Fruit fly (Drosophila melanogaster) whole organism, embryonic: Measurements from ENCODE around the gene Nepl18.
A peak's percentile ranks its signal among the peaks of the same experiment; 100 is the strongest.

Source experiments
- Adf1 ChIP-seq: fragments of 200-800 bp; sonication (Bioruptor generic); IDR thresholded peaks from 2 replicates; pipeline ENCODE4 v1.3.6; 2022; ENCODE audit warnings: missing biosample characterization, missing genetic modification characterization
- BEAF-32 ChIP-seq: fragments of 200-800 bp; sonication (Bioruptor generic); optimal IDR thresholded peaks from 3 replicates; lab custom pipeline; 2017; ENCODE audit warnings: missing biosample characterization, missing genetic modification characterization, mild to moderate bottlenecking, moderate library complexity, missing genetic modification reagents
- Bdp1 ChIP-seq: fragments of 200-800 bp; sonication (Bioruptor generic); optimal IDR thresholded peaks from 3 replicates; lab custom pipeline; 2016; ENCODE audit warnings: missing biosample characterization, missing genetic modification characterization
- CG12071 ChIP-seq: fragments of 200-800 bp; sonication (Bioruptor generic); optimal IDR thresholded peaks from 3 replicates; lab custom pipeline; 2018; ENCODE audit warnings: missing biosample characterization, mild to moderate bottlenecking, missing genetic modification characterization
- CG12299 ChIP-seq: fragments of 200-800 bp; sonication (Bioruptor generic); optimal IDR thresholded peaks from 2 replicates; lab custom pipeline; 2018; ENCODE audit warnings: missing biosample characterization, mild to moderate bottlenecking, missing genetic modification characterization
- CG12391 ChIP-seq: fragments of 200-800 bp; sonication (Bioruptor generic); optimal IDR thresholded peaks from 3 replicates; lab custom pipeline; 2018; ENCODE audit warnings: missing biosample characterization, mild to moderate bottlenecking, missing genetic modification characterization, moderate library complexity
- CG12659 ChIP-seq: fragments of 200-800 bp; sonication (Bioruptor generic); optimal IDR thresholded peaks from 3 replicates; lab custom pipeline; 2017; ENCODE audit warnings: mild to moderate bottlenecking, missing biosample characterization, missing genetic modification reagents, missing genetic modification characterization
- CG12769 ChIP-seq: fragments of 200-800 bp; sonication (Bioruptor generic); optimal IDR thresholded peaks from 2 replicates; lab custom pipeline; 2019; ENCODE audit warnings: missing biosample characterization, mild to moderate bottlenecking, missing genetic modification characterization, moderate library complexity
- CG15269 ChIP-seq: fragments of 200-800 bp; sonication (Bioruptor generic); optimal IDR thresholded peaks from 2 replicates; lab custom pipeline; 2018; ENCODE audit warnings: missing biosample characterization, mild to moderate bottlenecking, missing genetic modification characterization, moderate library complexity
- CG16779 ChIP-seq: fragments of 200-800 bp; sonication (Bioruptor generic); IDR thresholded peaks from 2 replicates; pipeline ENCODE4 v1.3.6; 2022; ENCODE audit warnings: missing biosample characterization, missing genetic modification characterization
- CG16863 ChIP-seq: fragments of 200-800 bp; sonication (Bioruptor generic); optimal IDR thresholded peaks from 3 replicates; lab custom pipeline; 2016; ENCODE audit warnings: missing biosample characterization, missing genetic modification characterization
- CG17568 ChIP-seq: fragments of 200-800 bp; sonication (Bioruptor generic); optimal IDR thresholded peaks from 2 replicates; lab custom pipeline; 2018; ENCODE audit warnings: missing biosample characterization, mild to moderate bottlenecking, missing genetic modification characterization, moderate library complexity
- CG1792 ChIP-seq: fragments of 200-800 bp; sonication (Bioruptor generic); optimal IDR thresholded peaks from 2 replicates; lab custom pipeline; 2016; ENCODE audit warnings: missing biosample characterization, missing genetic modification characterization
- CG18011 ChIP-seq: fragments of 200-800 bp; sonication (Bioruptor generic); optimal IDR thresholded peaks from 2 replicates; lab custom pipeline; 2017; ENCODE audit warnings: missing biosample characterization, missing genetic modification characterization, mild to moderate bottlenecking, moderate library complexity, missing genotype
- CG3163 ChIP-seq: fragments of 200-800 bp; sonication (Bioruptor generic); optimal IDR thresholded peaks from 3 replicates; lab custom pipeline; 2016; ENCODE audit warnings: missing biosample characterization, missing genetic modification characterization
- CG3847 ChIP-seq: fragments of 200-800 bp; sonication (Bioruptor generic); IDR thresholded peaks from 2 replicates; pipeline ENCODE4 v1.3.6; 2022; ENCODE audit warnings: missing biosample characterization, missing genetic modification characterization
- CG4282 ChIP-seq: fragments of 200-800 bp; sonication (Bioruptor generic); optimal IDR thresholded peaks from 2 replicates; lab custom pipeline; 2016; ENCODE audit warnings: missing biosample characterization, missing genetic modification characterization
- CG4404 ChIP-seq: fragments of 200-800 bp; sonication (Bioruptor generic); IDR thresholded peaks from 2 replicates; pipeline ENCODE4 v1.3.6; 2022; ENCODE audit warnings: missing biosample characterization, missing genetic modification characterization
- CG5180 ChIP-seq: fragments of 200-800 bp; sonication (Bioruptor generic); optimal IDR thresholded peaks from 3 replicates; lab custom pipeline; 2017; ENCODE audit warnings: missing biosample characterization, missing genetic modification characterization, mild to moderate bottlenecking, moderate library complexity, missing genetic modification reagents
- CG7928 ChIP-seq: fragments of 200-800 bp; sonication (Bioruptor generic); optimal IDR thresholded peaks from 2 replicates; lab custom pipeline; 2017; ENCODE audit warnings: missing biosample characterization, mild to moderate bottlenecking, missing genetic modification characterization
- CG7987 ChIP-seq: fragments of 200-800 bp; sonication (Bioruptor generic); optimal IDR thresholded peaks from 2 replicates; lab custom pipeline; 2018; ENCODE audit warnings: missing biosample characterization, mild to moderate bottlenecking, missing genetic modification characterization, moderate library complexity
- CG8359 ChIP-seq: fragments of 200-800 bp; sonication (Bioruptor generic); optimal IDR thresholded peaks from 2 replicates; lab custom pipeline; 2017; ENCODE audit warnings: missing biosample characterization, mild to moderate bottlenecking, missing genetic modification characterization, borderline replicate concordance
- CG9215 ChIP-seq: fragments of 200-800 bp; sonication (Bioruptor generic); IDR thresholded peaks from 2 replicates; pipeline ENCODE4 v1.3.6; 2022; ENCODE audit warnings: missing biosample characterization, missing genetic modification characterization
- Deaf1 ChIP-seq: fragments of 200-800 bp; optimal IDR thresholded peaks from 3 replicates; lab custom pipeline; 2019; ENCODE audit warnings: missing biosample characterization, mild to moderate bottlenecking, missing genetic modification characterization, moderate library complexity
- Dref ChIP-seq: fragments of 200-800 bp; sonication (Bioruptor generic); IDR thresholded peaks from 2 replicates; pipeline ENCODE4 v1.3.6; 2022; ENCODE audit warnings: missing biosample characterization, missing genetic modification characterization
- H2.0 ChIP-seq: fragments of 200-800 bp; sonication (Bioruptor generic); IDR thresholded peaks from 2 replicates; pipeline ENCODE4 v1.3.6; 2022; ENCODE audit warnings: missing biosample characterization, missing genetic modification characterization
- HmgD ChIP-seq: fragments of 200-800 bp; sonication (Bioruptor generic); optimal IDR thresholded peaks from 3 replicates; lab custom pipeline; 2016; ENCODE audit warnings: missing biosample characterization, missing genetic modification characterization
- Hr3 ChIP-seq: fragments of 200-800 bp; sonication (Bioruptor generic); optimal IDR thresholded peaks from 3 replicates; lab custom pipeline; 2016; ENCODE audit warnings: missing biosample characterization, missing genetic modification characterization
- Meics ChIP-seq: fragments of 200-800 bp; sonication (Bioruptor generic); optimal IDR thresholded peaks from 2 replicates; lab custom pipeline; 2017; ENCODE audit warnings: missing biosample characterization, mild to moderate bottlenecking, missing genetic modification characterization
- Myb ChIP-seq: fragments of 200-800 bp; sonication (Bioruptor generic); optimal IDR thresholded peaks from 2 replicates; lab custom pipeline; 2016; ENCODE audit warnings: missing biosample characterization, missing genetic modification characterization
- Oli ChIP-seq: fragments of 200-800 bp; sonication (Bioruptor generic); optimal IDR thresholded peaks from 2 replicates; lab custom pipeline; 2018; ENCODE audit warnings: missing biosample characterization, mild to moderate bottlenecking, missing genetic modification characterization, moderate library complexity
- Opbp ChIP-seq: fragments of 200-800 bp; sonication (Bioruptor generic); IDR thresholded peaks from 3 replicates; pipeline ENCODE4 v1.3.6; 2022; ENCODE audit warnings: missing biosample characterization, missing genetic modification characterization; ENCODE audit not compliant: partially characterized antibody
- TFAM ChIP-seq: fragments of 200-800 bp; sonication (Bioruptor generic); optimal IDR thresholded peaks from 2 replicates; lab custom pipeline; 2017; ENCODE audit warnings: missing biosample characterization, missing genetic modification characterization, inconsistent platforms
- ab ChIP-seq: fragments of 200-800 bp; sonication (Bioruptor generic); optimal IDR thresholded peaks from 2 replicates; lab custom pipeline; 2016; ENCODE audit warnings: missing biosample characterization, missing genetic modification characterization
- ac ChIP-seq: fragments of 200-800 bp; sonication (Bioruptor generic); optimal IDR thresholded peaks from 3 replicates; lab custom pipeline; 2017; ENCODE audit warnings: missing biosample characterization, mild to moderate bottlenecking, missing genetic modification characterization
- al ChIP-seq: fragments of 200-800 bp; sonication (Bioruptor generic); IDR thresholded peaks from 2 replicates; pipeline ENCODE4 v1.3.6; 2022; ENCODE audit warnings: missing biosample characterization, missing genetic modification characterization
- amos ChIP-seq: fragments of 200-800 bp; sonication (Bioruptor generic); IDR thresholded peaks from 2 replicates; pipeline ENCODE4 v1.3.6; 2022; ENCODE audit warnings: missing biosample characterization, missing genetic modification characterization; ENCODE audit not compliant: partially characterized antibody
- ara ChIP-seq: fragments of 200-800 bp; sonication (Bioruptor generic); IDR thresholded peaks from 2 replicates; pipeline ENCODE4 v1.3.6; 2022; ENCODE audit warnings: missing biosample characterization, missing genetic modification characterization
- ash1 ChIP-seq: fragments of 200-800 bp; sonication (Bioruptor generic); optimal IDR thresholded peaks from 2 replicates; lab custom pipeline; 2018; ENCODE audit warnings: missing biosample characterization, mild to moderate bottlenecking, missing genetic modification characterization
- ato ChIP-seq: fragments of 200-800 bp; sonication (Bioruptor generic); IDR thresholded peaks from 2 replicates; pipeline ENCODE4 v1.3.6; 2022; ENCODE audit warnings: missing biosample characterization, missing genetic modification characterization; ENCODE audit not compliant: partially characterized antibody
- bbx ChIP-seq: fragments of 200-800 bp; sonication (Bioruptor generic); IDR thresholded peaks from 2 replicates; pipeline ENCODE4 v1.3.6; 2022; ENCODE audit warnings: missing biosample characterization, missing genetic modification characterization; ENCODE audit not compliant: partially characterized antibody
- bowl ChIP-seq: fragments of 200-800 bp; sonication (Bioruptor generic); IDR thresholded peaks from 2 replicates; pipeline ENCODE4 v1.3.6; 2022; ENCODE audit warnings: missing biosample characterization, missing genetic modification characterization
- esg ChIP-seq: fragments of 200-800 bp; sonication (Bioruptor generic); conservative IDR thresholded peaks from 2 replicates; pipeline ENCODE4 v1.3.6; 2022; ENCODE audit warnings: missing biosample characterization, missing genetic modification characterization
- mam ChIP-seq: fragments of 200-800 bp; sonication (Bioruptor generic); optimal IDR thresholded peaks from 3 replicates; lab custom pipeline; 2016; ENCODE audit warnings: missing biosample characterization, missing genetic modification characterization
- otp ChIP-seq: fragments of 200-800 bp; sonication (Bioruptor generic); IDR thresholded peaks from 3 replicates; pipeline ENCODE4, ENCODE4 v1.3.6; 2022; ENCODE audit warnings: missing biosample characterization, missing genetic modification characterization
- pita ChIP-seq: fragments of 200-800 bp; sonication (Bioruptor generic); optimal IDR thresholded peaks from 2 replicates; lab custom pipeline; 2017; ENCODE audit warnings: missing biosample characterization, mild to moderate bottlenecking, missing genetic modification characterization
- run ChIP-seq: fragments of 200-800 bp; sonication (Bioruptor generic); optimal IDR thresholded peaks from 3 replicates; lab custom pipeline; 2018; ENCODE audit warnings: missing biosample characterization, mild to moderate bottlenecking, missing genetic modification characterization
- tx ChIP-seq: fragments of 200-800 bp; sonication (Bioruptor generic); optimal IDR thresholded peaks from 2 replicates; lab custom pipeline; 2016; ENCODE audit warnings: missing biosample characterization, missing genetic modification characterization
- unpg ChIP-seq: fragments of 200-800 bp; sonication (Bioruptor generic); optimal IDR thresholded peaks from 3 replicates; lab custom pipeline; 2018; ENCODE audit warnings: missing biosample characterization, mild to moderate bottlenecking, missing genetic modification characterization, moderate library complexity

Nepl18 gene

dm6 chr3R:28831626-28832267 is 43.7 kb upstream of the Nepl18 start, which contains the start of gene WASp (continued):
- TF ChIP-seq pita (GFP tag; lab: Kevin White, UChicago) (no peak), CG15269 (tag; lab: Kevin White, UChicago) (no peak), TFAM (GFP tag; lab: Kevin White, UChicago) (no peak), bowl (peak; percentile 40; the same call in 1 of the 2 replicates), Hr3 (peak; percentile 37), Myb (GFP tag; lab: Kevin White, UChicago) (peak; percentile 91), CG9215 (GFP tag; lab: Robert Waterston, UW) (no peak), esg (no peak), ab (no peak), Oli (tag; lab: Kevin White, UChicago) (peak; percentile 47), CG16779 (no peak), CG3163 (GFP tag; lab: Kevin White, UChicago) (peak; percentile 70), Dref (peak; percentile 80), al (GFP tag; lab: Robert Waterston, UW) (peak; percentile 30; the same call in 1 of the 2 replicates), CG17568 (GFP tag; lab: Kevin White, UChicago) (no peak), mam (GFP tag; lab: Kevin White, UChicago) (peak; percentile 64), Bdp1 (peak; percentile 44), unpg (GFP tag; lab: Kevin White, UChicago) (peak; percentile 79), CG4404 (GFP tag; lab: Robert Waterston, UW) (no peak), ash1 (peak; percentile 51), run (peak; percentile 59), CG12071 (GFP tag; lab: Kevin White, UChicago) (peak; percentile 71), CG12299 (peak; percentile 39), Deaf1 (tag; lab: Kevin White, UChicago) (no peak), BEAF-32 (GFP tag; lab: Kevin White, UChicago) (peak; percentile 73), CG7928 (no peak), CG7987 (GFP tag; lab: Kevin White, UChicago) (peak; percentile 86), Meics (GFP tag; lab: Kevin White, UChicago) (peak; percentile 78), CG12391 (tag; lab: Kevin White, UChicago) (peak; percentile 73), CG1792 (GFP tag; lab: Kevin White, UChicago) (no peak), H2.0 (GFP tag; lab: Robert Waterston, UW) (peak; percentile 66), Opbp (GFP tag; lab: Robert Waterston, UW) (peak; percentile 75; the same call in 2 of the 3 replicates), CG16863 (GFP tag; lab: Kevin White, UChicago) (peak; percentile 73), CG12769 (tag; lab: Kevin White, UChicago) (no peak), CG5180 (GFP tag; lab: Kevin White, UChicago) (no peak), ac (GFP tag; lab: Kevin White, UChicago) (no peak), CG8359 (GFP tag; lab: Kevin White, UChicago) (peak; percentile 30), ara (GFP tag; lab: Robert Waterston, UW) (no peak), Adf1 (GFP tag; lab: Robert Waterston, UW) (no peak), CG4282 (GFP tag; lab: Kevin White, UChicago) (peak; percentile 56), CG12659 (peak; percentile 94), CG18011 (GFP tag; lab: Kevin White, UChicago) (peak; percentile 66), HmgD (GFP tag; lab: Kevin White, UChicago) (peak; percentile 66), bbx (GFP tag; lab: Robert Waterston, UW) (peak; percentile 57), amos (GFP tag; lab: Robert Waterston, UW) (peak; percentile 68), tx (GFP tag; lab: Kevin White, UChicago) (peak; percentile 35), ato (peak; percentile 42; the same call in 1 of the 2 replicates), otp (peak; percentile 46; the same call in 1 of the 3 replicates), CG3847 (GFP tag; lab: Robert Waterston, UW) (peak; percentile 69)
